Worm (Caenorhabditis elegans) whole organism, late embryonic: ENCODE results near the gene clec-169.

Experiments used
- C08G9.2 ChIP-seq: sonication (generic microtip); optimal IDR thresholded peaks from 2 replicates; lab custom pipeline; 2016; ENCODE audit warnings: mild to moderate bottlenecking, missing genetic modification characterization, moderate library complexity, missing compliant biosample characterization
- K02D7.2 ChIP-seq: sonication (generic microtip); optimal IDR thresholded peaks from 2 replicates; lab custom pipeline; 2017; ENCODE audit warnings: mild to moderate bottlenecking, missing genetic modification characterization, missing compliant biosample characterization
- ceh-14 ChIP-seq: sonication (generic microtip); optimal IDR thresholded peaks from 2 replicates; lab custom pipeline; 2016; ENCODE audit warnings: missing genotype, missing genetic modification characterization, missing compliant biosample characterization
- ceh-18 ChIP-seq: sonication (generic microtip); optimal IDR thresholded peaks from 2 replicates; lab custom pipeline; 2016; ENCODE audit warnings: missing genetic modification characterization, missing compliant biosample characterization
- ceh-2 ChIP-seq: sonication (generic microtip); optimal IDR thresholded peaks from 2 replicates; lab custom pipeline; 2016; ENCODE audit warnings: missing genotype, missing genetic modification characterization, missing compliant biosample characterization
- ceh-31 ChIP-seq: sonication (generic microtip); optimal IDR thresholded peaks from 2 replicates; lab custom pipeline; 2016; ENCODE audit warnings: missing genetic modification characterization, missing compliant biosample characterization
- ceh-48 ChIP-seq: sonication (generic microtip); optimal IDR thresholded peaks from 2 replicates; lab custom pipeline; 2016; ENCODE audit warnings: missing genetic modification characterization, inconsistent platforms, missing compliant biosample characterization
- ceh-6 ChIP-seq: fragments of 200-800 bp; sonication (Bioruptor generic); optimal IDR thresholded peaks from 2 replicates; lab custom pipeline; 2018; ENCODE audit warnings: mild to moderate bottlenecking, missing genetic modification characterization, missing compliant biosample characterization
- ceh-9 ChIP-seq: sonication (generic microtip); optimal IDR thresholded peaks from 2 replicates; lab custom pipeline; 2016; ENCODE audit warnings: mild to moderate bottlenecking, missing genetic modification characterization, inconsistent platforms, missing compliant biosample characterization
- che-1 ChIP-seq: sonication (generic microtip); optimal IDR thresholded peaks from 2 replicates; lab custom pipeline; 2016; ENCODE audit warnings: mild to moderate bottlenecking, missing genetic modification characterization, missing compliant biosample characterization
- dmd-4 ChIP-seq: sonication (generic microtip); optimal IDR thresholded peaks from 2 replicates; lab custom pipeline; 2016; ENCODE audit warnings: borderline replicate concordance, missing genetic modification characterization, missing compliant biosample characterization
- ets-4 ChIP-seq: sonication (generic microtip); optimal IDR thresholded peaks from 2 replicates; lab custom pipeline; 2016; ENCODE audit warnings: missing genetic modification characterization, missing compliant biosample characterization
- eyg-1 ChIP-seq: sonication (generic microtip); optimal IDR thresholded peaks from 2 replicates; lab custom pipeline; 2016; ENCODE audit warnings: missing genotype, missing genetic modification characterization, missing compliant biosample characterization
- fax-1 ChIP-seq: sonication (generic microtip); optimal IDR thresholded peaks from 2 replicates; lab custom pipeline; 2016; ENCODE audit warnings: missing genotype, missing genetic modification characterization, missing compliant biosample characterization
- fkh-6 ChIP-seq: sonication (generic microtip); optimal IDR thresholded peaks from 2 replicates; lab custom pipeline; 2016; ENCODE audit warnings: missing genetic modification characterization, missing compliant biosample characterization
- hlh-13 ChIP-seq: fragments of 200-800 bp; sonication (Bioruptor generic); optimal IDR thresholded peaks from 2 replicates; lab custom pipeline; 2018; ENCODE audit warnings: mild to moderate bottlenecking, missing genetic modification characterization, missing compliant biosample characterization
- hlh-30 ChIP-seq: sonication (generic microtip); optimal IDR thresholded peaks from 2 replicates; lab custom pipeline; 2017; ENCODE audit warnings: antibody characterized with exemption, missing genetic modification characterization, missing compliant biosample characterization; ENCODE audit not compliant: insufficient read depth
- hlh-8 ChIP-seq: sonication (generic microtip); optimal IDR thresholded peaks from 2 replicates; lab custom pipeline; 2016; ENCODE audit warnings: missing genotype, missing genetic modification characterization, missing compliant biosample characterization
- mec-3 ChIP-seq: sonication (generic microtip); optimal IDR thresholded peaks from 2 replicates; lab custom pipeline; 2016; ENCODE audit warnings: borderline replicate concordance, missing genetic modification characterization, missing compliant biosample characterization
- nfya-1 ChIP-seq: sonication (generic microtip); optimal IDR thresholded peaks from 2 replicates; lab custom pipeline; 2017; ENCODE audit warnings: missing genetic modification characterization, mild to moderate bottlenecking, missing compliant biosample characterization, antibody characterized with exemption, moderate library complexity
- nhr-11 ChIP-seq: fragments of 150-350 bp; optimal IDR thresholded peaks from 2 replicates; lab custom pipeline; 2014; ENCODE audit warnings: missing biosample characterization, missing genetic modification characterization
- npax-4 ChIP-seq: sonication (generic microtip); optimal IDR thresholded peaks from 2 replicates; lab custom pipeline; 2016; ENCODE audit warnings: missing genetic modification characterization, missing compliant biosample characterization
- pat-9 ChIP-seq: fragments of 200-800 bp; sonication (Bioruptor generic); optimal IDR thresholded peaks from 2 replicates; lab custom pipeline; 2018; ENCODE audit warnings: mild to moderate bottlenecking, missing genetic modification characterization, moderate library complexity, missing compliant biosample characterization
- pqm-1 ChIP-seq: sonication (generic microtip); optimal IDR thresholded peaks from 2 replicates; lab custom pipeline; 2016; ENCODE audit warnings: missing genetic modification characterization, missing compliant biosample characterization
- ref-2 ChIP-seq: sonication (generic microtip); optimal IDR thresholded peaks from 2 replicates; lab custom pipeline; 2016; ENCODE audit warnings: missing genetic modification characterization, missing compliant biosample characterization
- sdc-2 ChIP-seq: sonication (generic microtip); optimal IDR thresholded peaks from 2 replicates; lab custom pipeline; 2016; ENCODE audit warnings: missing genotype, missing genetic modification characterization, missing compliant biosample characterization
- sox-2 ChIP-seq: fragments of 200-800 bp; sonication (Bioruptor generic); IDR thresholded peaks from 2 replicates; pipeline ENCODE4 v1.3.6; 2022; ENCODE audit warnings: missing genetic modification reagents, missing genetic modification characterization, missing compliant biosample characterization
- tbx-2 ChIP-seq: sonication (generic microtip); optimal IDR thresholded peaks from 2 replicates; lab custom pipeline; 2016; ENCODE audit warnings: missing genetic modification characterization, missing compliant biosample characterization
- tbx-7 ChIP-seq: sonication (generic microtip); optimal IDR thresholded peaks from 2 replicates; lab custom pipeline; 2016; ENCODE audit warnings: missing genotype, missing genetic modification characterization, missing compliant biosample characterization
- unc-3 ChIP-seq, 2 experiments: fragments of 200-800 bp in 1 of 2; sonication (Bioruptor generic) in 1 of 2; sonication (generic microtip) in 1 of 2; conservative IDR thresholded peaks in 1 of 2; optimal IDR thresholded peaks in 1 of 2; 2 replicates each; pipeline versions ENCODE4 v1.3.6 to Lab custom; 2016 to 2022; ENCODE audit warnings: missing compliant biosample characterization in 2 of 2, missing genetic modification characterization in 2 of 2, missing genetic modification reagents in 1 of 2
- unc-42 ChIP-seq: sonication (generic microtip); optimal IDR thresholded peaks from 2 replicates; lab custom pipeline; 2016; ENCODE audit warnings: missing genotype, missing genetic modification characterization, missing compliant biosample characterization
- unc-55 ChIP-seq: sonication (generic microtip); optimal IDR thresholded peaks from 2 replicates; lab custom pipeline; 2017; ENCODE audit warnings: missing biosample characterization, missing genetic modification reagents, missing genetic modification characterization
- zip-5 ChIP-seq: sonication (generic microtip); optimal IDR thresholded peaks from 2 replicates; lab custom pipeline; 2016; ENCODE audit warnings: missing genetic modification characterization, missing compliant biosample characterization
- ztf-16 ChIP-seq: sonication (generic microtip); optimal IDR thresholded peaks from 2 replicates; lab custom pipeline; 2017; ENCODE audit warnings: missing genetic modification characterization, missing compliant biosample characterization

The clec-169 gene

ce11 chrIV:1239686-1240085, 21.4 kb upstream of the clec-169 start, which contains the start of gene F38A1.8:
Gene F38A1.8 (minus strand): TSS chrIV:1239852.
- TF ChIP-seq hlh-30 (tag; lab: Kevin White, UChicago): peak; percentile 38
- no peak for TF ChIP-seq mec-3 (tag; lab: Kevin White, UChicago)
- peak; percentile 29 for TF ChIP-seq nfya-1 (tag; lab: Kevin White, UChicago)
- TF ChIP-seq ceh-48 (tag; lab: Kevin White, UChicago): no peak
- no peak for TF ChIP-seq dmd-4 (tag; lab: Kevin White, UChicago)

ce11 chrIV:1243295-1243694, 17.8 kb upstream of the clec-169 start, which contains the start of gene F38A1.15:
Gene F38A1.15 (minus strand): TSS chrIV:1243395.
- no peak for TF ChIP-seq tbx-2 (tag; lab: Kevin White, UChicago)
- no peak for TF ChIP-seq hlh-30 (tag; lab: Kevin White, UChicago)
- no peak for TF ChIP-seq K02D7.2 (tag; lab: Kevin White, UChicago)

ce11 chrIV:1245244-1245643, 15.9 kb upstream of the clec-169 start, which contains the start of gene F38A1.9:
Gene F38A1.9 (minus strand): TSS chrIV:1245344.
- TF ChIP-seq pqm-1 (tag; lab: Kevin White, UChicago): no peak
- TF ChIP-seq unc-3 (GFP tag; conservative IDR thresholded peaks at IDR 0.05; lab: Robert Waterston, UW): no peak
- TF ChIP-seq unc-3 (tag; optimal IDR thresholded peaks at IDR 0.05; lab: Kevin White, UChicago): no peak
- TF ChIP-seq nhr-11 (tag; lab: Kevin White, UChicago): no peak
- no peak for TF ChIP-seq unc-55 (GFP tag; lab: Kevin White, UChicago)
- no peak for TF ChIP-seq C08G9.2 (tag; lab: Kevin White, UChicago)
- no peak for TF ChIP-seq tbx-7 (tag; lab: Kevin White, UChicago)
- no peak for TF ChIP-seq che-1 (tag; lab: Kevin White, UChicago)
- no peak for TF ChIP-seq ceh-9 (tag; lab: Kevin White, UChicago)
- no peak for TF ChIP-seq npax-4 (tag; lab: Kevin White, UChicago)
- TF ChIP-seq fkh-6 (tag; lab: Kevin White, UChicago): no peak
- no peak for TF ChIP-seq ref-2 (tag; lab: Kevin White, UChicago)
- TF ChIP-seq hlh-8 (tag; lab: Kevin White, UChicago): no peak
- TF ChIP-seq sdc-2 (tag; lab: Kevin White, UChicago): no peak
- no peak for TF ChIP-seq dmd-4 (tag; lab: Kevin White, UChicago)
- no peak for TF ChIP-seq eyg-1 (tag; lab: Kevin White, UChicago)
- no peak for TF ChIP-seq pat-9 (tag; lab: Kevin White, UChicago)
- no peak for TF ChIP-seq ceh-31 (tag; lab: Kevin White, UChicago)
- no peak for TF ChIP-seq sox-2 (GFP tag; lab: Robert Waterston, UW)
- TF ChIP-seq hlh-13 (GFP tag; lab: Kevin White, UChicago): no peak

ce11 chrIV:1246762-1247436, 14.2 kb upstream of the clec-169 start, which contains the start of the genes clec-165 and F38A1.11:
Gene clec-165 (minus strand): TSS chrIV:1246886.
Gene F38A1.11 (plus strand): TSS chrIV:1247386.
- TF ChIP-seq unc-55 (GFP tag; lab: Kevin White, UChicago) (no peak), ets-4 (tag; lab: Kevin White, UChicago) (no peak), zip-5 (no peak), che-1 (tag; lab: Kevin White, UChicago) (no peak), ceh-18 (tag; lab: Kevin White, UChicago) (no peak), ceh-6 (GFP tag; lab: Kevin White, UChicago) (no peak)

ce11 chrIV:1251242-1251911, 9.7 kb upstream of the clec-169 start, which contains the start of the genes clec-166 and F38A1.6:
Gene clec-166 (minus strand): TSS chrIV:1251342.
Gene F38A1.6 (plus strand): TSS chrIV:1251861.
- TF ChIP-seq ceh-48 (tag; lab: Kevin White, UChicago) (no peak), ceh-9 (tag; lab: Kevin White, UChicago) (no peak), ceh-14 (tag; lab: Kevin White, UChicago) (no peak), hlh-30 (tag; lab: Kevin White, UChicago) (no peak), hlh-8 (tag; lab: Kevin White, UChicago) (no peak), unc-42 (tag; lab: Kevin White, UChicago) (no peak), fax-1 (tag; lab: Kevin White, UChicago) (no peak), ztf-16 (tag; lab: Kevin White, UChicago) (no peak), ceh-2 (tag; lab: Kevin White, UChicago) (no peak), nfya-1 (tag; lab: Kevin White, UChicago) (no peak), pat-9 (tag; lab: Kevin White, UChicago) (no peak), unc-3 (GFP tag; conservative IDR thresholded peaks at IDR 0.05; lab: Robert Waterston, UW) (no peak), unc-3 (tag; optimal IDR thresholded peaks at IDR 0.05; lab: Kevin White, UChicago) (no peak)
